Fruit fly (Drosophila melanogaster) whole organism, pupa: ENCODE results near the gene Pmm2.

Source experiments
- CG10348 ChIP-seq: fragments of 200-800 bp; sonication (Bioruptor generic); IDR thresholded peaks from 2 replicates; pipeline ENCODE4 v1.3.6; 2022; ENCODE audit warnings: missing biosample characterization, missing genetic modification characterization
- CG12605 ChIP-seq: fragments of 200-800 bp; sonication (Bioruptor generic); IDR thresholded peaks from 2 replicates; pipeline ENCODE4 v1.3.6; 2022; ENCODE audit warnings: missing biosample characterization, missing genetic modification characterization
- CG13204 ChIP-seq: fragments of 200-800 bp; sonication (Bioruptor generic); optimal IDR thresholded peaks from 2 replicates; lab custom pipeline; 2018; ENCODE audit warnings: missing biosample characterization, mild to moderate bottlenecking, missing genetic modification characterization, moderate library complexity
- CG14655 ChIP-seq: fragments of 200-800 bp; sonication (Bioruptor generic); optimal IDR thresholded peaks from 3 replicates; lab custom pipeline; 2017; ENCODE audit warnings: mild to moderate bottlenecking, missing biosample characterization, missing genetic modification reagents, missing genetic modification characterization
- CG15710 ChIP-seq: fragments of 200-800 bp; sonication (Bioruptor generic); optimal IDR thresholded peaks from 2 replicates; lab custom pipeline; 2018; ENCODE audit warnings: missing biosample characterization, mild to moderate bottlenecking, missing genetic modification characterization, moderate library complexity
- CG17806 ChIP-seq: fragments of 200-800 bp; sonication (Bioruptor generic); optimal IDR thresholded peaks from 2 replicates; lab custom pipeline; 2018; ENCODE audit warnings: missing biosample characterization, mild to moderate bottlenecking, missing genetic modification characterization, moderate library complexity
- CG32121 ChIP-seq: fragments of 200-800 bp; sonication (Bioruptor generic); IDR thresholded peaks from 2 replicates; pipeline ENCODE4 v1.3.6; 2022; ENCODE audit warnings: missing biosample characterization, missing genetic modification characterization
- CG34367 ChIP-seq: fragments of 200-800 bp; sonication (Bioruptor generic); optimal IDR thresholded peaks from 2 replicates; lab custom pipeline; 2018; ENCODE audit warnings: missing biosample characterization, mild to moderate bottlenecking, missing genetic modification characterization
- CG4496 ChIP-seq: fragments of 200-800 bp; sonication (Bioruptor generic); IDR thresholded peaks from 3 replicates; pipeline ENCODE4 v1.3.6; 2022; ENCODE audit warnings: missing biosample characterization, missing genetic modification characterization
- CG8159 ChIP-seq: fragments of 200-800 bp; sonication (Bioruptor generic); optimal IDR thresholded peaks from 3 replicates; lab custom pipeline; 2018; ENCODE audit warnings: missing biosample characterization, mild to moderate bottlenecking, missing genetic modification characterization, moderate library complexity
- CG8301 ChIP-seq: fragments of 200-800 bp; sonication (Bioruptor generic); optimal IDR thresholded peaks from 2 replicates; lab custom pipeline; 2018; ENCODE audit warnings: missing biosample characterization, mild to moderate bottlenecking, missing genetic modification characterization
- CG9948 ChIP-seq: fragments of 200-800 bp; sonication (Bioruptor generic); optimal IDR thresholded peaks from 2 replicates; lab custom pipeline; 2018; ENCODE audit warnings: missing biosample characterization, mild to moderate bottlenecking, missing genetic modification characterization, moderate library complexity
- D1 ChIP-seq: fragments of 200-800 bp; sonication (Bioruptor generic); optimal IDR thresholded peaks from 2 replicates; lab custom pipeline; 2018; ENCODE audit warnings: missing biosample characterization, mild to moderate bottlenecking, missing genetic modification characterization, moderate library complexity
- EcR ChIP-seq: fragments of 200-800 bp; sonication (Bioruptor generic); optimal IDR thresholded peaks from 3 replicates; lab custom pipeline; 2019; ENCODE audit warnings: missing biosample characterization, missing genetic modification characterization, mild to moderate bottlenecking, moderate library complexity, missing genetic modification reagents
- Ets98B ChIP-seq: fragments of 200-800 bp; sonication (Bioruptor generic); IDR thresholded peaks from 2 replicates; pipeline ENCODE4 v1.3.6; 2022; ENCODE audit warnings: missing biosample characterization, missing genetic modification characterization
- Pif1A ChIP-seq: fragments of 200-800 bp; sonication (Bioruptor generic); optimal IDR thresholded peaks from 3 replicates; lab custom pipeline; 2016; ENCODE audit warnings: missing biosample characterization, missing genetic modification characterization
- Pif1B ChIP-seq: fragments of 200-800 bp; sonication (Bioruptor generic); optimal IDR thresholded peaks from 3 replicates; lab custom pipeline; 2016; ENCODE audit warnings: missing biosample characterization, missing genetic modification characterization
- Snoo ChIP-seq: fragments of 200-800 bp; sonication (Bioruptor generic); optimal IDR thresholded peaks from 3 replicates; lab custom pipeline; 2017; ENCODE audit warnings: missing biosample characterization, mild to moderate bottlenecking, missing genetic modification characterization, inconsistent platforms
- fd96Ca ChIP-seq: fragments of 200-800 bp; sonication (Bioruptor generic); IDR thresholded peaks from 3 replicates; pipeline ENCODE4 v1.3.6; 2022; ENCODE audit warnings: missing biosample characterization, missing genetic modification characterization
- gl ChIP-seq: fragments of 200-800 bp; sonication (Bioruptor generic); optimal IDR thresholded peaks from 2 replicates; lab custom pipeline; 2018; ENCODE audit warnings: missing biosample characterization, mild to moderate bottlenecking, missing genetic modification characterization
- rn ChIP-seq: fragments of 200-800 bp; sonication (Bioruptor generic); IDR thresholded peaks from 2 replicates; pipeline ENCODE4 v1.3.6; 2022; ENCODE audit warnings: missing biosample characterization, missing genetic modification characterization

The Pmm2 gene

DNA sequence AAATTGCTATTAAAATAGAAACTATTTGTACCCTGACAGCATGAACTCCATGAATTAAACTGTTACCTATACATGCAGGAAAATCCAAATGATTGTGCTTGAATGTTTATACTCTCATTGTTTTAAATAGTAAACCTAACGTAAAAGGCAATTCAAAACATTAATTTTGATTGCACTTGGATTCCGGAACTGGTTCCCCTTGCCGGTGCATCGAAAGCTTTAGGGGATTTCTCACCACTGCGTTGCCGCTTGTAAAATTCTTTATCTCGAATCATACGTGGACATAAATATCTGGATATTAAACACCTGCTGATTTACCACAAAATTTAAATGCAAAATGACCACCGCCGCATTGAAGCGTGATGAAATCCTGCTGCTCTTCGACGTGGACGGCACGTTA lies at the start of gene Pmm2:
Pmm2 (plus strand) TSS at position 273 of the 400 bp plus-strand sequence.
- no peak for TF ChIP-seq gl (tag; lab: Kevin White, UChicago)

DNA sequence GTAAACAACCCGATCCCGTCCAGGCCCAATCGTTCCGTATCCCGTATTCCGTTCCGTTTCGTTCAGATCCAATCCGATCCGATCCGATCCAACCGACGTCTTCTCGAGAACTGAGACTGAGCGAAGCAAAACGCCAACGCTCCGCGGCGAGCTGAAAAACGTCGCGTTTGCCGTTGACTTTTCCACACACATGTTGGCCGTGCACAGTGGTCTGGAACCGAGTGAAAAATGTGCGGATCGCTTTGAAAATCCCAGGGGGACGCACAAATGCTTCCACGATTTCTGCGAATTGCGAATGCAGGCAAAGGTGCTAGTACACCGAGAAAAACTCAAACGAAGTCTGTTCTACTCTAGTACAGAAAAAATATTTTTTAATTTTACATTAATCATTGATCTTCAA lies 49.4 kb upstream of the Pmm2 start, which contains the start of gene CG10663:
CG10663 (minus strand) TSS at position 88 of the 400 bp plus-strand sequence.
- TF ChIP-seq CG13204 (GFP tag; lab: Kevin White, UChicago) (peak; percentile 22), CG15710 (tag; lab: Kevin White, UChicago) (no peak), EcR (GFP tag; lab: Kevin White, UChicago) (peak; percentile 20), CG4496 (GFP tag; lab: Robert Waterston, UW) (peak; percentile 77), Ets98B (GFP tag; lab: Robert Waterston, UW) (peak; percentile 51), Snoo (tag; lab: Kevin White, UChicago) (no peak), CG14655 (GFP tag; lab: Kevin White, UChicago) (peak; percentile 22), CG8301 (tag; lab: Kevin White, UChicago) (peak; percentile 21)

DNA sequence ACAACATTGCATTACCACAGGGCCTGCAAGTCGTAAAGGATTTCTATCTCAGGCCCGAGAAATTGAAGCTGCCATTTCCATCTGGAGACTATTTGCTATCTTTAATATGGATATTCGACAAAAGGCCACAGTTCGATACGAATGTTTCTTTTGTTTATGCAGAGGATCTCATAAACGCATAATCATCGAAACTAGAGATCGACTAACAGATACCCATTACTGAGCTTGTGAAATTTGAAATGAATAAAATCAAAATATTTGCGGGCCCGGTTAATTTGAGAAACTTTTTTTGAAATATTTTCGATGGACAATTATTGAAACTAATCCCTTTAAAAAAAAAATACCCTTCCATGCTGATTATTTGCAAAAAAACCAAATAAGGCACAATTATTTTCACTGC lies 48.2 kb upstream of the Pmm2 start:
- no peak for TF ChIP-seq CG34367 (tag; lab: Kevin White, UChicago)
- no peak for TF ChIP-seq rn
- no peak for TF ChIP-seq EcR (GFP tag; lab: Kevin White, UChicago)
- no peak for TF ChIP-seq CG9948 (tag; lab: Kevin White, UChicago)
- TF ChIP-seq Pif1B: no peak
- no peak for TF ChIP-seq D1 (tag; lab: Kevin White, UChicago)
- TF ChIP-seq CG14655 (GFP tag; lab: Kevin White, UChicago): no peak
- no peak for TF ChIP-seq CG13204 (GFP tag; lab: Kevin White, UChicago)
- no peak for TF ChIP-seq CG4496 (GFP tag; lab: Robert Waterston, UW)

DNA sequence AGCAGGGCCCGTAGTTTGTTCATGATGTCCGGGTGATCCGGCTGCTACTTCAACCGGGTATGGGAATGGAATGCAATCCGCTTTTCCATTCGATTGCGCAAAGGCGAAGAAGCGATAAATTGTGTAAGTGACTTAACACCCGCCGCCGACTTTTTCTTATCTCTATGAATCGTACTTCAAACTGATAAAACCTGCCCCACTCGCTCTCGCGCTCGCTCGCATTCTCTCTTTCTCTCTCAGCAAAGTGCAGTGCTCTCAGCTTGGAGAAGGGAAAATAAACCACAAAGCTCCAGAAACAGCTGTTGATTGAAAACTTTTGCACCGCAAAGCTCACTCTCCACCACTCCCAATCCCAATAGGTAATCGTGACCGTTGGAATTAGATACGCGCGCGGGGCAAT lies 44.4 kb upstream of the Pmm2 start:
- TF ChIP-seq CG17806 (tag; lab: Kevin White, UChicago) (no peak), CG4496 (GFP tag; lab: Robert Waterston, UW) (no peak), Snoo (tag; lab: Kevin White, UChicago) (no peak), CG9948 (tag; lab: Kevin White, UChicago) (no peak), CG8301 (tag; lab: Kevin White, UChicago) (no peak), CG13204 (GFP tag; lab: Kevin White, UChicago) (no peak), CG15710 (tag; lab: Kevin White, UChicago) (no peak), CG12605 (GFP tag; lab: Robert Waterston, UW) (peak; percentile 46), CG32121 (0 out of 2 replicates have a peak, but pooled peaks have one; percentile 20), fd96Ca (GFP tag; lab: Robert Waterston, UW) (peak; percentile 44; the same call in 1 of the 3 replicates), Ets98B (GFP tag; lab: Robert Waterston, UW) (peak; percentile 53; the same call in 1 of the 2 replicates), Pif1B (peak; percentile 52), CG8159 (tag; lab: Kevin White, UChicago) (no peak), EcR (GFP tag; lab: Kevin White, UChicago) (peak; percentile 87), gl (tag; lab: Kevin White, UChicago) (peak; percentile 25)

DNA sequence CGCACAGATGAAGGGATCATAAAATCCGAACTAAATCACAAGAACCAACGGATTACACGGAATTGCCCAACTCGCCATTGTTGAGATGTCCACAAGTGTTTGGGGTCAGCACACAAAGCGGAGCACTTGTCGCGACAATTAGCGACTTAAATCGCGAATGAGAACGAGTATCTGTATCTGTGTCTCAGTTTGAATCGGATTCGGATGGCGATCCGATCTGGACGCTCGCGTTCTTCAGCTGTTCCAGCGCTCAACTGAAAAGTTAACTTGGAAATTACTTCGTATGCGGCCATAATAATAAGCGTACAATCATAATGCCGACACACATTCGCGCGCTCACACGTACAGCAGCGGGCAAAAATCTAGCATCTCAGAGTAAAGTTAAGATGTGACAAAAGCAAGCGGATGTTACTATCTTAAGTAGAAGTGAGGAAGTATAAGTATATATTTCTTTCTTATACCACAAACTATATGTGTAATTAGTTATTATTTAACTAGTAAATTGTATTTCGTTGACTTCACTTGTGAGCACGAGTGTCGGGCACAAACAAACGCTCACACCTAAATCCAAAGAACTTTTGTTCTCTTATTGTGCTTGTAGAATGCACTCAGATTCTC lies 43.9 kb upstream of the Pmm2 start, which contains the start of gene CG10660:
CG10660 (minus strand) TSS at position 259 of the 618 bp plus-strand sequence.
- TF ChIP-seq CG17806 (tag; lab: Kevin White, UChicago) (peak; percentile 89), CG8159 (tag; lab: Kevin White, UChicago) (peak; percentile 89), D1 (tag; lab: Kevin White, UChicago) (peak; percentile 69), CG13204 (GFP tag; lab: Kevin White, UChicago) (peak; percentile 60), CG14655 (GFP tag; lab: Kevin White, UChicago) (peak; percentile 94), CG15710 (tag; lab: Kevin White, UChicago) (peak; percentile 87), CG12605 (GFP tag; lab: Robert Waterston, UW) (peak; percentile 93), rn (peak; percentile 81; the same call in 1 of the 2 replicates), Pif1A (GFP tag; lab: Kevin White, UChicago) (peak; percentile 94), Ets98B (GFP tag; lab: Robert Waterston, UW) (peak; percentile 97), CG8301 (tag; lab: Kevin White, UChicago) (peak; percentile 94), EcR (GFP tag; lab: Kevin White, UChicago) (peak; percentile 50), CG32121 (peak; percentile 95), CG10348 (GFP tag; lab: Robert Waterston, UW) (peak; percentile 79; the same call in 1 of the 2 replicates), CG9948 (tag; lab: Kevin White, UChicago) (peak; percentile 85), fd96Ca (GFP tag; lab: Robert Waterston, UW) (peak; percentile 96), gl (tag; lab: Kevin White, UChicago) (peak; percentile 61), Pif1B (peak; percentile 96), CG4496 (GFP tag; lab: Robert Waterston, UW) (peak; percentile 96), Snoo (tag; lab: Kevin White, UChicago) (peak; percentile 85), CG34367 (tag; lab: Kevin White, UChicago) (peak; percentile 89)

DNA sequence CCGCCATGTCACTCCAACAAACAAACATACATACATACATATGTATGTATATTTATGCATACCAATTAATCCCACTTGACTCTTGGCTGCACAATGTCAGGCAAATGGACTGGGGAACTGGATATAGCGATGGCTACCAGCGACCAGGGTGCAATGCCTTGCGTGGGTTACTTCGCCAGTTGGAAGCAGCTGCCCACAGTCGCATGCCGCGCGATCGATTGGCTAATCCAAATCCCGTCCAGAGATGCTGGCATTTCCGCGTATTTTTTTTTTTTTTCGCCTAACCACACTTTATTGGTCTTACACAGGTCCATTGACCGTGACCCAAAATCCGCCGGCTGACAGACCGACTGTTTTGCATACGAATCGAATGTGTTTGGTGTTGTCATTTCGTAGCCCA lies 40.1 kb upstream of the Pmm2 start:
- no peak for TF ChIP-seq CG14655 (GFP tag; lab: Kevin White, UChicago)
